Worm (Caenorhabditis elegans) whole organism, young adult: Measurements from ENCODE around the gene T15B7.1.
A peak's percentile ranks its signal among the peaks of the same experiment; 100 is the strongest.

Source experiments
- B0261.1 ChIP-seq: sonication (generic microtip); optimal IDR thresholded peaks from 2 replicates; lab custom pipeline; 2016; ENCODE audit warnings: mild to moderate bottlenecking, missing genetic modification characterization, moderate library complexity, missing compliant biosample characterization
- D2030.7 ChIP-seq: fragments of 200-800 bp; sonication (Bioruptor generic); IDR thresholded peaks from 2 replicates; pipeline ENCODE4 v1.3.6; 2022; ENCODE audit warnings: missing genetic modification reagents, missing genetic modification characterization, missing compliant biosample characterization
- F37B4.10 ChIP-seq: fragments of 200-800 bp; sonication (Bioruptor generic); IDR thresholded peaks from 2 replicates; pipeline ENCODE4 v1.3.6; 2022; ENCODE audit warnings: missing genetic modification characterization, missing compliant biosample characterization
- F39B2.1 ChIP-seq: fragments of 200-800 bp; sonication (Bioruptor generic); IDR thresholded peaks from 2 replicates; pipeline ENCODE4 v1.3.6; 2022; ENCODE audit warnings: missing genetic modification reagents, missing genetic modification characterization, missing compliant biosample characterization
- F57C9.4 ChIP-seq: sonication (generic microtip); optimal IDR thresholded peaks from 2 replicates; lab custom pipeline; 2017; ENCODE audit warnings: mild to moderate bottlenecking, missing genetic modification characterization, missing compliant biosample characterization
- K11D2.4 ChIP-seq: fragments of 200-800 bp; sonication (Bioruptor generic); IDR thresholded peaks from 2 replicates; pipeline ENCODE4 v1.3.6; 2022; ENCODE audit warnings: missing genetic modification reagents, missing genetic modification characterization, missing compliant biosample characterization
- K12H6.12 ChIP-seq: fragments of 200-800 bp; sonication (Bioruptor generic); optimal IDR thresholded peaks from 2 replicates; lab custom pipeline; 2018; ENCODE audit warnings: mild to moderate bottlenecking, missing genetic modification characterization, missing compliant biosample characterization
- T07F8.4 ChIP-seq: sonication (generic microtip); optimal IDR thresholded peaks from 2 replicates; lab custom pipeline; 2016; ENCODE audit warnings: mild to moderate bottlenecking, missing genetic modification characterization, moderate library complexity, missing compliant biosample characterization
- T26A5.8 ChIP-seq: sonication (generic microtip); optimal IDR thresholded peaks from 2 replicates; lab custom pipeline; 2016; ENCODE audit warnings: missing genetic modification characterization, missing compliant biosample characterization
- aptf-3 ChIP-seq: fragments of 200-800 bp; sonication (Bioruptor generic); IDR thresholded peaks from 2 replicates; pipeline ENCODE4 v1.3.6; 2022; ENCODE audit warnings: missing genetic modification characterization, missing compliant biosample characterization
- attf-3 ChIP-seq: fragments of 200-800 bp; sonication (Bioruptor generic); conservative IDR thresholded peaks from 2 replicates; pipeline ENCODE4 v1.3.6; 2022; ENCODE audit warnings: missing genetic modification reagents, missing genetic modification characterization, missing compliant biosample characterization
- attf-5 ChIP-seq: fragments of 200-800 bp; sonication (Bioruptor generic); optimal IDR thresholded peaks from 2 replicates; lab custom pipeline; 2018; ENCODE audit warnings: mild to moderate bottlenecking, missing genetic modification characterization, missing compliant biosample characterization
- cebp-1 ChIP-seq, 2 experiments: fragments of 200-800 bp in 1 of 2; sonication (Bioruptor generic) in 1 of 2; sonication (generic microtip) in 1 of 2; IDR thresholded peaks in 1 of 2; optimal IDR thresholded peaks in 1 of 2; 2 replicates each; pipeline versions ENCODE4 v1.3.6 to Lab custom; 2017 to 2022; ENCODE audit warnings: missing compliant biosample characterization in 2 of 2, missing genetic modification characterization in 2 of 2, mild to moderate bottlenecking in 1 of 2, missing genetic modification reagents in 1 of 2, moderate library complexity in 1 of 2
- ceh-40 ChIP-seq: fragments of 200-800 bp; sonication (Bioruptor generic); IDR thresholded peaks from 2 replicates; pipeline ENCODE4 v1.3.6; 2022; ENCODE audit warnings: missing genetic modification characterization, missing compliant biosample characterization
- ceh-79 ChIP-seq: sonication (generic microtip); optimal IDR thresholded peaks from 2 replicates; lab custom pipeline; 2017; ENCODE audit warnings: mild to moderate bottlenecking, missing genetic modification characterization, missing compliant biosample characterization
- ceh-91 ChIP-seq: fragments of 200-800 bp; sonication (Bioruptor generic); IDR thresholded peaks from 2 replicates; pipeline ENCODE4 v1.3.6; 2022; ENCODE audit warnings: missing genetic modification reagents, missing genetic modification characterization, missing compliant biosample characterization
- efl-1 ChIP-seq: fragments of 150-350 bp; optimal IDR thresholded peaks from 2 replicates; lab custom pipeline; 2014; ENCODE audit warnings: missing biosample characterization, missing genetic modification reagents, missing genetic modification characterization
- egrh-3 ChIP-seq: fragments of 200-800 bp; sonication (Bioruptor generic); IDR thresholded peaks from 2 replicates; pipeline ENCODE4 v1.3.6; 2022; ENCODE audit warnings: missing genetic modification reagents, missing genetic modification characterization, missing compliant biosample characterization
- ets-4 ChIP-seq: fragments of 200-800 bp; sonication (Bioruptor generic); optimal IDR thresholded peaks from 2 replicates; lab custom pipeline; 2018; ENCODE audit warnings: mild to moderate bottlenecking, missing genetic modification characterization, missing compliant biosample characterization
- gei-17 ChIP-seq: fragments of 200-800 bp; sonication (Bioruptor generic); optimal IDR thresholded peaks from 2 replicates; lab custom pipeline; 2018; ENCODE audit warnings: mild to moderate bottlenecking, missing genetic modification characterization, missing compliant biosample characterization
- him-1 ChIP-seq: sonication (generic microtip); optimal IDR thresholded peaks from 2 replicates; lab custom pipeline; 2016; ENCODE audit warnings: missing genotype, missing genetic modification reagents, missing genetic modification characterization, missing compliant biosample characterization
- hlh-12 ChIP-seq: sonication (generic microtip); optimal IDR thresholded peaks from 2 replicates; lab custom pipeline; 2016; ENCODE audit warnings: missing genetic modification characterization, missing compliant biosample characterization
- hmg-20 ChIP-seq: fragments of 200-800 bp; sonication (Bioruptor generic); IDR thresholded peaks from 2 replicates; pipeline ENCODE4 v1.3.6; 2022; ENCODE audit warnings: missing genetic modification reagents, missing genetic modification characterization, missing compliant biosample characterization
- let-526 ChIP-seq: fragments of 200-800 bp; sonication (Bioruptor generic); IDR thresholded peaks from 2 replicates; pipeline ENCODE4 v1.3.6; 2022; ENCODE audit warnings: missing genetic modification reagents, missing genetic modification characterization, missing compliant biosample characterization
- let-607 ChIP-seq, 2 experiments: fragments of 200-800 bp in 1 of 2; sonication (Bioruptor generic) in 1 of 2; sonication (generic microtip) in 1 of 2; optimal IDR thresholded peaks; 2 replicates each; lab custom pipeline; 2016 to 2018; ENCODE audit warnings: mild to moderate bottlenecking in 2 of 2, missing compliant biosample characterization in 2 of 2, missing genetic modification characterization in 2 of 2, moderate library complexity in 2 of 2, missing genotype in 1 of 2
- lir-1 ChIP-seq: fragments of 200-800 bp; sonication (Bioruptor generic); conservative IDR thresholded peaks from 2 replicates; pipeline ENCODE4 v1.3.6; 2022; ENCODE audit warnings: missing genetic modification reagents, missing genetic modification characterization, missing compliant biosample characterization
- lsy-27 ChIP-seq: sonication (generic microtip); optimal IDR thresholded peaks from 2 replicates; lab custom pipeline; 2017; ENCODE audit warnings: missing genetic modification characterization, mild to moderate bottlenecking, missing compliant biosample characterization, antibody characterized with exemption, missing genotype, borderline replicate concordance; ENCODE audit not compliant: insufficient read depth
- madf-10 ChIP-seq: sonication (generic microtip); optimal IDR thresholded peaks from 2 replicates; lab custom pipeline; 2016; ENCODE audit warnings: mild to moderate bottlenecking, missing genetic modification characterization, missing compliant biosample characterization
- mel-28 ChIP-seq: sonication (generic microtip); optimal IDR thresholded peaks from 2 replicates; lab custom pipeline; 2016; ENCODE audit warnings: borderline replicate concordance, mild to moderate bottlenecking, missing genetic modification characterization, missing compliant biosample characterization
- nfya-2 ChIP-seq: fragments of 200-800 bp; sonication (Bioruptor generic); IDR thresholded peaks from 2 replicates; pipeline ENCODE4 v1.3.6; 2022; ENCODE audit warnings: missing genetic modification reagents, missing genetic modification characterization, missing compliant biosample characterization
- nhr-179 ChIP-seq: sonication (generic microtip); optimal IDR thresholded peaks from 2 replicates; lab custom pipeline; 2016; ENCODE audit warnings: mild to moderate bottlenecking, missing genetic modification characterization, missing compliant biosample characterization
- nhr-80 ChIP-seq: sonication (generic microtip); optimal IDR thresholded peaks from 2 replicates; lab custom pipeline; 2016; ENCODE audit warnings: missing genetic modification characterization, missing compliant biosample characterization
- repo-1 ChIP-seq: sonication (generic microtip); optimal IDR thresholded peaks from 2 replicates; lab custom pipeline; 2017; ENCODE audit warnings: mild to moderate bottlenecking, missing genetic modification characterization, missing compliant biosample characterization
- sea-2 ChIP-seq: fragments of 200-800 bp; sonication (Bioruptor generic); IDR thresholded peaks from 2 replicates; pipeline ENCODE4 v1.3.6; 2022; ENCODE audit warnings: missing genetic modification characterization, missing compliant biosample characterization
- snpc-1.1 ChIP-seq: sonication (generic microtip); optimal IDR thresholded peaks from 2 replicates; lab custom pipeline; 2017; ENCODE audit warnings: missing genetic modification characterization, mild to moderate bottlenecking, missing compliant biosample characterization, antibody characterized with exemption, moderate library complexity, missing genotype, missing genetic modification reagents; ENCODE audit not compliant: insufficient read depth
- snpc-1.3 ChIP-seq: sonication (generic microtip); optimal IDR thresholded peaks from 2 replicates; lab custom pipeline; 2017; ENCODE audit warnings: missing genetic modification characterization, mild to moderate bottlenecking, missing compliant biosample characterization, antibody characterized with exemption, moderate library complexity, missing genotype, missing genetic modification reagents; ENCODE audit not compliant: insufficient read depth
- sptf-2 ChIP-seq: fragments of 200-800 bp; sonication (Bioruptor generic); optimal IDR thresholded peaks from 2 replicates; lab custom pipeline; 2018; ENCODE audit warnings: mild to moderate bottlenecking, missing genetic modification characterization, missing compliant biosample characterization
- xnd-1 ChIP-seq: sonication (generic microtip); optimal IDR thresholded peaks from 2 replicates; lab custom pipeline; 2016; ENCODE audit warnings: missing genotype, missing genetic modification reagents, missing genetic modification characterization, missing compliant biosample characterization
- zfh-2 ChIP-seq: fragments of 200-800 bp; sonication (Bioruptor generic); conservative IDR thresholded peaks from 2 replicates; pipeline ENCODE4 v1.3.6; 2022; ENCODE audit warnings: missing genetic modification reagents, missing genetic modification characterization, missing compliant biosample characterization

The T15B7.1 gene

ce11 chrV:6810091-6810490, 32.4 kb upstream of the T15B7.1 start:
- no peak for TF ChIP-seq xnd-1 (tag; lab: Kevin White, UChicago)
- TF ChIP-seq lir-1 (GFP tag; lab: Robert Waterston, UW), result no peak
- no peak for TF ChIP-seq K11D2.4
- TF ChIP-seq repo-1 (tag; lab: Kevin White, UChicago), result no peak
- TF ChIP-seq T07F8.4 (tag; lab: Kevin White, UChicago), result no peak
- no peak for TF ChIP-seq ceh-91 (GFP tag; lab: Robert Waterston, UW)
- no peak for TF ChIP-seq sea-2
- no peak for TF ChIP-seq attf-3 (GFP tag; lab: Robert Waterston, UW)
- TF ChIP-seq nhr-80 (tag; lab: Kevin White, UChicago), result peak; percentile 48

DNA sequence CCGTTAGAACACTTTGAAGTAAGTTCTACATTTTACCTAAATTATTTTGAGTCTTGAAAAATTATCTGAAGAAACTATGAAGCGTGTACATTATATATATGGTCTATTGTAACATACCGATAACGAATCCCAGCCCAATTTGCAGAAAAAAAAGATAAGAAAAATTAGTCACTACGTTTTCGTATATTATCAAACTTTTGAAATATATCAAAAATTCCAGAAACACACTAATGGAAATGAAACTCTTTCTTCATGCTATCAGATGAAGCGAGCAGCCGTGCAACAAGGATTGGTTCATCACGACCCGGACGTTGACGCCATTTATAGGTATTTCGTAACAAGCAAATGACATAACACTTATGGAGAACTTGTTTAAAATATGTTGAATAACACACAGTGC, 30.7 kb upstream of the T15B7.1 start:
- TF ChIP-seq K12H6.12 (tag; lab: Kevin White, UChicago) (no peak), hlh-12 (no peak), ceh-40 (GFP tag; lab: Robert Waterston, UW) (0 out of 2 replicates have a peak, but pooled peaks have one; percentile 10), aptf-3 (GFP tag; lab: Robert Waterston, UW) (no peak), F57C9.4 (tag; lab: Kevin White, UChicago) (no peak), egrh-3 (GFP tag; lab: Robert Waterston, UW) (no peak), ets-4 (GFP tag; lab: Kevin White, UChicago) (peak; percentile 81), snpc-1.3 (tag; lab: Kevin White, UChicago) (no peak), ceh-79 (tag; lab: Kevin White, UChicago) (no peak), him-1 (tag; lab: Kevin White, UChicago) (no peak), nfya-2 (GFP tag; lab: Robert Waterston, UW) (no peak), attf-5 (GFP tag; lab: Kevin White, UChicago) (no peak), nhr-80 (tag; lab: Kevin White, UChicago) (peak; percentile 91), sptf-2 (no peak), efl-1 (no peak), lsy-27 (no peak), cebp-1 (GFP tag; IDR thresholded peaks at IDR 0.05; lab: Robert Waterston, UW) (0 out of 2 replicates have a peak, but pooled peaks have one; percentile 34), cebp-1 (tag; optimal IDR thresholded peaks at IDR 0.05; lab: Kevin White, UChicago) (no peak), gei-17 (GFP tag; lab: Kevin White, UChicago) (no peak)

DNA sequence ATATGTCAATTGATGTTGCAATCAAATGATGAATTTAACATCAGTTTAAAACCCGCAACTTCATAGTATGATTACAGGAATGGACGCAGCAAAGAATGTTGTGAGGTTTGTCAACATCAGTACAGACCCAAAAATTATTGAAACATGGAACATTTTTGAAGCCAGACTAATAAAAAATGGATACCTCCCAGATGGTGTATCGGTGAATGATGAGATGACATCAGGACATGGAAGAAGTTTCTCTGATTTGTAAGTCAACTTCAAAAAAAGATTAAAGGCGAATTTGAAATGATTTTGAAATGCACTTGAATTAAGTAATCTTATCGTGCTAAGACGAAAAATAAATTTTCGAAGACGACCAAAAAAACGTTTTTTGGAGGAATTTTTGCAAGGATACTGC, 28.7 kb upstream of the T15B7.1 start:
- TF ChIP-seq madf-10 (tag; lab: Kevin White, UChicago) (no peak), T26A5.8 (no peak), let-526 (GFP tag; lab: Robert Waterston, UW) (no peak), F39B2.1 (GFP tag; lab: Robert Waterston, UW) (no peak), D2030.7 (no peak), hmg-20 (GFP tag; lab: Robert Waterston, UW) (no peak), nhr-80 (tag; lab: Kevin White, UChicago) (no peak), F37B4.10 (GFP tag; lab: Robert Waterston, UW) (no peak), mel-28 (tag; lab: Kevin White, UChicago) (no peak), attf-3 (GFP tag; lab: Robert Waterston, UW) (no peak), zfh-2 (no peak), cebp-1 (GFP tag; IDR thresholded peaks at IDR 0.05; lab: Robert Waterston, UW) (no peak), cebp-1 (tag; optimal IDR thresholded peaks at IDR 0.05; lab: Kevin White, UChicago) (no peak), B0261.1 (tag; lab: Kevin White, UChicago) (no peak), nhr-179 (tag; lab: Kevin White, UChicago) (no peak), ets-4 (GFP tag; lab: Kevin White, UChicago) (no peak), efl-1 (no peak), let-607 (tag; optimal IDR thresholded peaks at IDR 0.05; lab: Kevin White, UChicago) (no peak), snpc-1.1 (no peak)
